Fruit fly (Drosophila melanogaster): ENCODE results near the gene CG46318.

dm6 chr3R:18633099-18633498, 47.3 kb upstream of the CG46318 start:
- no peak for TF ChIP-seq Crg-1 (GFP tag; optimal IDR thresholded peaks at IDR 0.05)
- TF ChIP-seq ovo (GFP tag; optimal IDR thresholded peaks at IDR 0.05) = no peak
- no peak for TF ChIP-seq Clk (GFP tag; optimal IDR thresholded peaks at IDR 0.05)
- TF ChIP-seq toe (GFP tag; optimal IDR thresholded peaks at IDR 0.05) = no peak
- TF ChIP-seq cnc (optimal IDR thresholded peaks at IDR 0.05) = no peak
- TF ChIP-seq CG11617 (GFP tag; optimal IDR thresholded peaks at IDR 0.05) = no peak
- TF ChIP-seq CG7101 (tag; optimal IDR thresholded peaks at IDR 0.05) = no peak
- no peak for TF ChIP-seq Hr96 (GFP tag; optimal IDR thresholded peaks at IDR 0.05)
- peak; percentile 42 for TF ChIP-seq kay (GFP tag; ENCODE audit: borderline replicate concordance)
- TF ChIP-seq CG33017 (tag; optimal IDR thresholded peaks at IDR 0.05) = no peak
- TF ChIP-seq CG1620 (GFP tag; optimal IDR thresholded peaks at IDR 0.05) = no peak
- no peak for TF ChIP-seq CG14711 (tag; optimal IDR thresholded peaks at IDR 0.05)
- no peak for TF ChIP-seq tj (GFP tag; optimal IDR thresholded peaks at IDR 0.05)
- TF ChIP-seq CG5204 (GFP tag; optimal IDR thresholded peaks at IDR 0.05) = no peak
